Worm (Caenorhabditis elegans) whole organism, L4 larva: Measurements from ENCODE around the gene rde-1.

ENCODE experiments used
- cey-2 ChIP-seq: sonication (generic microtip); optimal IDR thresholded peaks from 3 replicates; lab custom pipeline; 2017; ENCODE audit warnings: missing genetic modification characterization, mild to moderate bottlenecking, missing compliant biosample characterization, antibody characterized with exemption, borderline replicate concordance; ENCODE audit not compliant: insufficient read depth
- pqm-1 ChIP-seq: sonication (generic microtip); optimal IDR thresholded peaks from 2 replicates; lab custom pipeline; 2017; ENCODE audit warnings: missing biosample characterization, missing genetic modification characterization

- TF ChIP-seq pqm-1 (tag; lab: Kevin White, UChicago): no peak
- no peak for TF ChIP-seq cey-2 (tag; lab: Kevin White, UChicago)
Observed at ce11 chrV:9985227-9985864, 6.1 kb downstream of the rde-1 start.
